Fruit fly (Drosophila melanogaster) whole organism, embryonic: ENCODE data around the gene Rim2.

Experiments
- CG10209 ChIP-seq: fragments of 200-800 bp; sonication (Bioruptor generic); optimal IDR thresholded peaks from 3 replicates; lab custom pipeline; 2017; ENCODE audit warnings: missing biosample characterization, mild to moderate bottlenecking, missing genetic modification characterization, missing genetic modification reagents
- CG10267 ChIP-seq: fragments of 200-800 bp; sonication (Bioruptor generic); optimal IDR thresholded peaks from 2 replicates; lab custom pipeline; 2018; ENCODE audit warnings: missing biosample characterization, mild to moderate bottlenecking, missing genetic modification characterization, moderate library complexity
- CG10274 ChIP-seq: fragments of 200-800 bp; sonication (Bioruptor generic); optimal IDR thresholded peaks from 3 replicates; lab custom pipeline; 2017; ENCODE audit warnings: missing biosample characterization, mild to moderate bottlenecking, missing genetic modification characterization
- CG10431 ChIP-seq: fragments of 200-800 bp; sonication (Bioruptor generic); optimal IDR thresholded peaks from 3 replicates; lab custom pipeline; 2018; ENCODE audit warnings: missing biosample characterization, mild to moderate bottlenecking, missing genetic modification characterization
- CG10462 ChIP-seq: fragments of 200-800 bp; sonication (Bioruptor generic); optimal IDR thresholded peaks from 2 replicates; lab custom pipeline; 2016; ENCODE audit warnings: missing biosample characterization, missing genetic modification characterization
- CG10543 ChIP-seq: fragments of 200-800 bp; sonication (Bioruptor generic); optimal IDR thresholded peaks from 3 replicates; lab custom pipeline; 2017; ENCODE audit warnings: missing biosample characterization, mild to moderate bottlenecking, missing genetic modification characterization, moderate library complexity
- CG15514 ChIP-seq: fragments of 200-800 bp; sonication (Bioruptor generic); optimal IDR thresholded peaks from 3 replicates; lab custom pipeline; 2017; ENCODE audit warnings: missing biosample characterization, missing genetic modification characterization, mild to moderate bottlenecking, moderate library complexity, missing genetic modification reagents
- CG16779 ChIP-seq: fragments of 200-800 bp; sonication (Bioruptor generic); IDR thresholded peaks from 2 replicates; pipeline ENCODE4 v1.3.6; 2022; ENCODE audit warnings: missing biosample characterization, missing genetic modification characterization
- CG18011 ChIP-seq: fragments of 200-800 bp; sonication (Bioruptor generic); optimal IDR thresholded peaks from 2 replicates; lab custom pipeline; 2017; ENCODE audit warnings: missing biosample characterization, missing genetic modification characterization, mild to moderate bottlenecking, moderate library complexity, missing genotype
- CG1832 ChIP-seq: fragments of 200-800 bp; sonication (Bioruptor generic); optimal IDR thresholded peaks from 2 replicates; lab custom pipeline; 2017; ENCODE audit warnings: missing biosample characterization, mild to moderate bottlenecking, missing genetic modification characterization, inconsistent platforms
- CG2129 ChIP-seq: fragments of 200-800 bp; sonication (Bioruptor generic); IDR thresholded peaks from 2 replicates; pipeline ENCODE4 v1.3.6; 2022; ENCODE audit warnings: missing biosample characterization, missing genetic modification characterization; ENCODE audit not compliant: partially characterized antibody
- CG2875 ChIP-seq: fragments of 200-800 bp; sonication (Bioruptor generic); optimal IDR thresholded peaks from 2 replicates; lab custom pipeline; 2017; ENCODE audit warnings: missing biosample characterization, mild to moderate bottlenecking, missing genetic modification characterization, missing genetic modification reagents
- CG3163 ChIP-seq: fragments of 200-800 bp; sonication (Bioruptor generic); optimal IDR thresholded peaks from 3 replicates; lab custom pipeline; 2016; ENCODE audit warnings: missing biosample characterization, missing genetic modification characterization
- CG42726 ChIP-seq: fragments of 200-800 bp; sonication (Bioruptor generic); IDR thresholded peaks from 2 replicates; pipeline ENCODE4 v1.3.6; 2022; ENCODE audit warnings: missing biosample characterization, missing genetic modification characterization; ENCODE audit not compliant: partially characterized antibody
- CG4820 ChIP-seq: fragments of 200-800 bp; sonication (Bioruptor generic); optimal IDR thresholded peaks from 3 replicates; lab custom pipeline; 2016; ENCODE audit warnings: missing biosample characterization, missing genetic modification characterization
- CG6813 ChIP-seq: fragments of 200-800 bp; sonication (Bioruptor generic); optimal IDR thresholded peaks from 2 replicates; lab custom pipeline; 2017; ENCODE audit warnings: missing biosample characterization, missing genetic modification characterization, mild to moderate bottlenecking, moderate library complexity, missing genetic modification reagents
- CG7357 ChIP-seq: fragments of 200-800 bp; sonication (Bioruptor generic); IDR thresholded peaks from 3 replicates; pipeline ENCODE4 v1.3.6; 2022; ENCODE audit warnings: missing biosample characterization, missing genetic modification characterization
- CG7928 ChIP-seq: fragments of 200-800 bp; sonication (Bioruptor generic); optimal IDR thresholded peaks from 2 replicates; lab custom pipeline; 2017; ENCODE audit warnings: missing biosample characterization, mild to moderate bottlenecking, missing genetic modification characterization
- Dip3 ChIP-seq: fragments of 200-800 bp; sonication (Bioruptor generic); optimal IDR thresholded peaks from 3 replicates; lab custom pipeline; 2016; ENCODE audit warnings: missing biosample characterization, missing genetic modification characterization
- Fer1 ChIP-seq: fragments of 200-800 bp; sonication (Bioruptor generic); optimal IDR thresholded peaks from 2 replicates; lab custom pipeline; 2017; ENCODE audit warnings: missing biosample characterization, mild to moderate bottlenecking, missing genetic modification characterization
- HLH54F ChIP-seq: fragments of 200-800 bp; sonication (Bioruptor generic); optimal IDR thresholded peaks from 3 replicates; lab custom pipeline; 2016; ENCODE audit warnings: missing biosample characterization, missing genetic modification characterization
- Hmr ChIP-seq: fragments of 200-800 bp; sonication (Bioruptor generic); optimal IDR thresholded peaks from 3 replicates; lab custom pipeline; 2017; ENCODE audit warnings: mild to moderate bottlenecking, missing biosample characterization, missing genetic modification reagents, missing genetic modification characterization
- Hr51 ChIP-seq, 2 experiments: fragments of 200-800 bp; sonication (Bioruptor generic); optimal IDR thresholded peaks; 2 replicates in 1 of 2; 3 replicates in 1 of 2; lab custom pipeline; 2016 to 2018; ENCODE audit warnings: missing biosample characterization in 2 of 2, missing genetic modification characterization in 2 of 2, mild to moderate bottlenecking in 1 of 2, moderate library complexity in 1 of 2
- Hr78 ChIP-seq, 2 experiments: fragments of 200-800 bp in 1 of 2; fragments of >200 bp in 1 of 2; sonication (Bioruptor generic) in 1 of 2; optimal IDR thresholded peaks; 2 replicates each; lab custom pipeline; 2017 to 2019; ENCODE audit warnings: missing biosample characterization in 2 of 2, missing genetic modification characterization in 2 of 2, mild to moderate bottlenecking in 1 of 2, moderate library complexity in 1 of 2
- MBD-R2 ChIP-seq: fragments of 200-800 bp; sonication (Bioruptor generic); IDR thresholded peaks from 2 replicates; pipeline ENCODE4 v1.3.6; 2022; ENCODE audit warnings: missing biosample characterization, missing genetic modification characterization
- Mes4 ChIP-seq: fragments of 200-800 bp; sonication (Bioruptor generic); optimal IDR thresholded peaks from 2 replicates; lab custom pipeline; 2016; ENCODE audit warnings: missing biosample characterization, missing genetic modification characterization
- Pdp1 ChIP-seq, 2 experiments: fragments of 200-800 bp; sonication (Bioruptor generic); optimal IDR thresholded peaks; 3 replicates each; lab custom pipeline; 2016; ENCODE audit warnings: missing biosample characterization in 2 of 2, missing genetic modification characterization in 2 of 2, mild to moderate bottlenecking in 1 of 2, moderate library complexity in 1 of 2
- Sox102F ChIP-seq: fragments of 200-800 bp; sonication (Bioruptor generic); optimal IDR thresholded peaks from 2 replicates; lab custom pipeline; 2018; ENCODE audit warnings: missing biosample characterization, mild to moderate bottlenecking, missing genetic modification characterization, moderate library complexity
- Sry-δ ChIP-seq: fragments of 200-800 bp; sonication (Bioruptor generic); optimal IDR thresholded peaks from 2 replicates; lab custom pipeline; 2016; ENCODE audit warnings: missing biosample characterization, missing genetic modification characterization
- Ssrp ChIP-seq: fragments of 200-800 bp; sonication (Bioruptor generic); optimal IDR thresholded peaks from 2 replicates; lab custom pipeline; 2018; ENCODE audit warnings: missing biosample characterization, mild to moderate bottlenecking, missing genetic modification characterization, moderate library complexity
- Trl ChIP-seq, 3 experiments: fragments of >200 bp in 2 of 3; fragments of 200-800 bp in 1 of 3; sonication (Bioruptor generic) in 1 of 3; optimal IDR thresholded peaks; 2 replicates in 1 of 3; 3 replicates in 2 of 3; lab custom pipeline; 2016 to 2017; ENCODE audit warnings: missing biosample characterization in 1 of 3, missing genetic modification characterization in 1 of 3
- Xbp1 ChIP-seq: fragments of 200-800 bp; sonication (Bioruptor generic); optimal IDR thresholded peaks from 3 replicates; lab custom pipeline; 2016; ENCODE audit warnings: missing biosample characterization, mild to moderate bottlenecking, missing genetic modification characterization
- ara ChIP-seq: fragments of 200-800 bp; sonication (Bioruptor generic); IDR thresholded peaks from 2 replicates; pipeline ENCODE4 v1.3.6; 2022; ENCODE audit warnings: missing biosample characterization, missing genetic modification characterization
- ash1 ChIP-seq: fragments of 200-800 bp; sonication (Bioruptor generic); optimal IDR thresholded peaks from 2 replicates; lab custom pipeline; 2018; ENCODE audit warnings: missing biosample characterization, mild to moderate bottlenecking, missing genetic modification characterization
- bab2 ChIP-seq: fragments of 200-800 bp; sonication (Bioruptor generic); optimal IDR thresholded peaks from 2 replicates; lab custom pipeline; 2016; ENCODE audit warnings: missing biosample characterization, missing genetic modification characterization
- cas ChIP-seq: fragments of 200-800 bp; sonication (Bioruptor generic); IDR thresholded peaks from 2 replicates; pipeline ENCODE4 v1.3.6; 2022; ENCODE audit warnings: missing biosample characterization, missing genetic modification characterization
- fd102C ChIP-seq: fragments of 200-800 bp; sonication (Bioruptor generic); optimal IDR thresholded peaks from 2 replicates; lab custom pipeline; 2018; ENCODE audit warnings: missing biosample characterization, mild to moderate bottlenecking, missing genetic modification characterization, moderate library complexity
- fd64A ChIP-seq: fragments of 200-800 bp; sonication (Bioruptor generic); optimal IDR thresholded peaks from 3 replicates; lab custom pipeline; 2018; ENCODE audit warnings: missing biosample characterization, mild to moderate bottlenecking, missing genetic modification characterization
- gcm ChIP-seq: fragments of 200-800 bp; sonication (Bioruptor generic); optimal IDR thresholded peaks from 2 replicates; lab custom pipeline; 2019; ENCODE audit warnings: missing biosample characterization, mild to moderate bottlenecking, missing genetic modification characterization, moderate library complexity
- lilli ChIP-seq: fragments of 200-800 bp; sonication (Bioruptor generic); optimal IDR thresholded peaks from 3 replicates; lab custom pipeline; 2016; ENCODE audit warnings: missing biosample characterization, missing genetic modification characterization
- org-1 ChIP-seq: fragments of 200-800 bp; sonication (Bioruptor generic); optimal IDR thresholded peaks from 2 replicates; lab custom pipeline; 2017; ENCODE audit warnings: missing biosample characterization, missing genetic modification characterization
- otp ChIP-seq: fragments of 200-800 bp; sonication (Bioruptor generic); IDR thresholded peaks from 3 replicates; pipeline ENCODE4, ENCODE4 v1.3.6; 2022; ENCODE audit warnings: missing biosample characterization, missing genetic modification characterization
- pb ChIP-seq: fragments of 200-800 bp; sonication (Bioruptor generic); optimal IDR thresholded peaks from 3 replicates; lab custom pipeline; 2016; ENCODE audit warnings: missing biosample characterization, missing genetic modification characterization
- schlank ChIP-seq: fragments of 200-800 bp; sonication (Bioruptor generic); optimal IDR thresholded peaks from 2 replicates; lab custom pipeline; 2018; ENCODE audit warnings: missing biosample characterization, mild to moderate bottlenecking, missing genetic modification characterization
- sens-2 ChIP-seq: fragments of 200-800 bp; sonication (Bioruptor generic); IDR thresholded peaks from 2 replicates; pipeline ENCODE4 v1.3.6; 2022; ENCODE audit warnings: missing biosample characterization, missing genetic modification characterization
- ssp ChIP-seq: fragments of 200-800 bp; sonication (Bioruptor generic); IDR thresholded peaks from 2 replicates; pipeline ENCODE4 v1.3.6; 2022; ENCODE audit warnings: missing biosample characterization, missing genetic modification characterization
- tin ChIP-seq: fragments of 200-800 bp; sonication (Bioruptor generic); optimal IDR thresholded peaks from 3 replicates; lab custom pipeline; 2016; ENCODE audit warnings: missing biosample characterization, missing genetic modification characterization
- toy ChIP-seq: fragments of 200-800 bp; sonication (Bioruptor generic); IDR thresholded peaks from 2 replicates; pipeline ENCODE4 v1.3.6; 2022; ENCODE audit warnings: missing biosample characterization, missing genetic modification characterization
- trh ChIP-seq: fragments of 200-800 bp; sonication (Bioruptor generic); optimal IDR thresholded peaks from 2 replicates; lab custom pipeline; 2016; ENCODE audit warnings: missing biosample characterization, missing genetic modification characterization
- ttk ChIP-seq: fragments of 200-800 bp; sonication (Bioruptor generic); IDR thresholded peaks from 2 replicates; pipeline ENCODE4 v2.1.2; 2022; ENCODE audit warnings: missing biosample characterization, missing genetic modification characterization

Rim2 gene

dm6 chr2L:1704746-1705145, 19.4 kb downstream of the Rim2 start, which contains the start of gene cpb (continued):
- no peak for TF ChIP-seq Dip3 (GFP tag; lab: Kevin White, UChicago)
- TF ChIP-seq Ssrp (tag; lab: Kevin White, UChicago) = no peak
- no peak for TF ChIP-seq sens-2 (GFP tag; lab: Robert Waterston, UW)
- peak; percentile 92 for TF ChIP-seq Sry-δ (GFP tag; lab: Kevin White, UChicago)
- TF ChIP-seq CG42726 (GFP tag; lab: Robert Waterston, UW) = peak; percentile 88
- no peak for TF ChIP-seq CG10274 (GFP tag; lab: Kevin White, UChicago)
- TF ChIP-seq org-1 (GFP tag; lab: Kevin White, UChicago) = no peak
- no peak for TF ChIP-seq CG10462 (GFP tag; lab: Kevin White, UChicago)
- no peak for TF ChIP-seq gcm
- TF ChIP-seq Mes4 = no peak
- no peak for TF ChIP-seq toy (GFP tag; lab: Robert Waterston, UW)
- no peak for TF ChIP-seq CG16779 (GFP tag; lab: Robert Waterston, UW)
- TF ChIP-seq Fer1 (GFP tag; lab: Kevin White, UChicago) = no peak
- TF ChIP-seq Sox102F (GFP tag; lab: Kevin White, UChicago) = no peak
- TF ChIP-seq CG4820 = no peak
- TF ChIP-seq MBD-R2 = peak; percentile 39; the same call in 1 of the 2 replicates
- TF ChIP-seq pb = no peak
- TF ChIP-seq ara (GFP tag; lab: Robert Waterston, UW) = no peak
- no peak for TF ChIP-seq tin (GFP tag; lab: Kevin White, UChicago)
- TF ChIP-seq cas (GFP tag; lab: Robert Waterston, UW) = no peak
- TF ChIP-seq lilli = no peak
- no peak for TF ChIP-seq ttk
- TF ChIP-seq CG2875 = no peak
- no peak for TF ChIP-seq CG7357 (GFP tag; lab: Robert Waterston, UW)
- TF ChIP-seq trh (GFP tag; lab: Kevin White, UChicago) = no peak
- no peak for TF ChIP-seq Hr78 (GFP tag; optimal IDR thresholded peaks at IDR 0.05; lab: Kevin White, UChicago)
- peak in 1 of 2 experiments; percentile 15 for TF ChIP-seq Pdp1 (GFP tag; optimal IDR thresholded peaks at IDR 0.05; lab: Kevin White, UChicago)
- TF ChIP-seq CG1832 (GFP tag; lab: Kevin White, UChicago) = no peak
- TF ChIP-seq fd64A (GFP tag; lab: Kevin White, UChicago) = no peak
- no peak for TF ChIP-seq CG18011 (GFP tag; lab: Kevin White, UChicago)
- TF ChIP-seq schlank (tag; lab: Kevin White, UChicago) = no peak
- TF ChIP-seq bab2 = no peak
- TF ChIP-seq CG10267 = peak; percentile 26
- TF ChIP-seq CG3163 (GFP tag; lab: Kevin White, UChicago) = no peak
- no peak for TF ChIP-seq ash1 (GFP tag; lab: Kevin White, UChicago)
- TF ChIP-seq Trl (optimal IDR thresholded peaks at IDR 0.05; lab: Kevin White, UChicago) = no peak
- no peak for TF ChIP-seq Trl (GFP tag; optimal IDR thresholded peaks at IDR 0.05; lab: Kevin White, UChicago)
- no peak for TF ChIP-seq CG10431 (GFP tag; lab: Kevin White, UChicago)
- peak; percentile 47 for TF ChIP-seq CG15514
- TF ChIP-seq ssp = no peak
- TF ChIP-seq CG7928 (GFP tag; lab: Kevin White, UChicago) = no peak
- TF ChIP-seq fd102C = no peak
- no peak for TF ChIP-seq otp (GFP tag; lab: Robert Waterston, UW)
- no peak for TF ChIP-seq Hr51 (GFP tag; optimal IDR thresholded peaks at IDR 0.05; lab: Kevin White, UChicago)
- TF ChIP-seq CG6813 (GFP tag; lab: Kevin White, UChicago) = no peak
- no peak for TF ChIP-seq CG10209 (GFP tag; lab: Kevin White, UChicago)
- TF ChIP-seq CG10543 (GFP tag; lab: Kevin White, UChicago) = no peak
- TF ChIP-seq CG2129 (GFP tag; lab: Robert Waterston, UW) = peak; percentile 78
- no peak for TF ChIP-seq HLH54F (GFP tag; lab: Kevin White, UChicago)
- no peak for TF ChIP-seq Hmr (GFP tag; lab: Kevin White, UChicago)
- TF ChIP-seq Xbp1 (GFP tag; lab: Kevin White, UChicago) = no peak
